Worm (Caenorhabditis elegans): ENCODE results near the gene F47E1.20.

The F47E1.20 gene

ce11 chrX:9028909-9029520 lies 19.7 kb upstream of the F47E1.20 start, which contains the start of gene snf-12:
snf-12 (plus strand) TSS chrX:9029470.
- TF ChIP-seq skn-1 (tag; optimal IDR thresholded peaks at IDR 0.05) (no peak), elt-3 (tag; optimal IDR thresholded peaks at IDR 0.05) (peak in 1 of 6 experiments; percentile 43), snu-23 (GFP tag; optimal IDR thresholded peaks at IDR 0.05) (peak; percentile 26), nhr-237 (tag; optimal IDR thresholded peaks at IDR 0.05) (no peak), nhr-77 (tag; optimal IDR thresholded peaks at IDR 0.05) (no peak), efl-1 (optimal IDR thresholded peaks at IDR 0.05) (no peak), efl-1 (GFP tag; optimal IDR thresholded peaks at IDR 0.05 in 1 of 2) (peak in 1 of 2 experiments; percentile 24), ama-1 (optimal IDR thresholded peaks at IDR 0.05) (no peak), nhr-20 (tag; optimal IDR thresholded peaks at IDR 0.05) (peak; percentile 38), nhr-71 (tag; optimal IDR thresholded peaks at IDR 0.05) (peak; percentile 32), xbp-1 (tag; optimal IDR thresholded peaks at IDR 0.05) (no peak), Y116A8C.19 (tag; optimal IDR thresholded peaks at IDR 0.05; ENCODE audit: borderline replicate concordance) (no peak), fkh-8 (tag; optimal IDR thresholded peaks at IDR 0.05) (no peak), swsn-7 (tag; optimal IDR thresholded peaks at IDR 0.05) (no peak), grh-1 (GFP tag; IDR thresholded peaks at IDR 0.05) (peak; percentile 83), nhr-85 (tag) (peak; percentile 81), snpc-4 (tag; optimal IDR thresholded peaks at IDR 0.05) (no peak), ets-5 (GFP tag; IDR thresholded peaks at IDR 0.05) (no peak), lin-35 (GFP tag; optimal IDR thresholded peaks at IDR 0.05) (peak in 1 of 2 experiments; percentile 12), unc-130 (tag; optimal IDR thresholded peaks at IDR 0.05) (no peak), blmp-1 (tag; optimal IDR thresholded peaks at IDR 0.05) (peak; percentile 64)

ce11 chrX:9034310-9034709 lies 14.4 kb upstream of the F47E1.20 start, which contains the start of gene nep-22:
nep-22 (plus strand) TSS chrX:9034554.
- TF ChIP-seq lin-39 (tag; optimal IDR thresholded peaks at IDR 0.05) (no peak), hpl-2 (GFP tag; optimal IDR thresholded peaks at IDR 0.05) (no peak), elt-2 (tag; optimal IDR thresholded peaks at IDR 0.05) (peak; percentile 70), nhr-28 (tag; optimal IDR thresholded peaks at IDR 0.05) (no peak), lin-35 (GFP tag; optimal IDR thresholded peaks at IDR 0.05) (peak in 1 of 2 experiments; percentile 14), nhr-19 (GFP tag; conservative IDR thresholded peaks at IDR 0.05) (no peak), snu-23 (GFP tag; optimal IDR thresholded peaks at IDR 0.05) (no peak)

ce11 chrX:9035142-9035541 lies 13.6 kb upstream of the F47E1.20 start:
- TF ChIP-seq sox-4 (tag; optimal IDR thresholded peaks at IDR 0.05) (no peak), nhr-71 (tag; optimal IDR thresholded peaks at IDR 0.05) (no peak), tbx-2 (tag; optimal IDR thresholded peaks at IDR 0.05) (no peak), zip-4 (GFP tag; optimal IDR thresholded peaks at IDR 0.05) (no peak), ets-5 (GFP tag; IDR thresholded peaks at IDR 0.05) (no peak), nhr-77 (tag; optimal IDR thresholded peaks at IDR 0.05) (no peak), unc-130 (tag; optimal IDR thresholded peaks at IDR 0.05) (no peak), xbp-1 (tag; optimal IDR thresholded peaks at IDR 0.05) (no peak), elt-2 (tag; optimal IDR thresholded peaks at IDR 0.05) (peak; percentile 50), ceh-88 (GFP tag; IDR thresholded peaks at IDR 0.05) (no peak), nhr-84 (tag; optimal IDR thresholded peaks at IDR 0.05) (no peak), egl-27 (tag; optimal IDR thresholded peaks at IDR 0.05) (no peak), hlh-4 (tag; optimal IDR thresholded peaks at IDR 0.05) (no peak), nhr-47 (tag; optimal IDR thresholded peaks at IDR 0.05) (no peak), efl-1 (optimal IDR thresholded peaks at IDR 0.05) (no peak), efl-1 (GFP tag; optimal IDR thresholded peaks at IDR 0.05 in 1 of 2) (peak in 1 of 2 experiments; percentile 56), efl-3 (GFP tag; optimal IDR thresholded peaks at IDR 0.05) (no peak)

- TF ChIP-seq nhr-90 (tag; optimal IDR thresholded peaks at IDR 0.05; ENCODE audit: poor library complexity): no peak
- TF ChIP-seq rnt-1 (tag; optimal IDR thresholded peaks at IDR 0.05): no peak
- TF ChIP-seq elt-2 (tag; optimal IDR thresholded peaks at IDR 0.05): peak; percentile 52
Observed at ce11 chrX:9036237-9036636, 12.5 kb upstream of the F47E1.20 start.

Measured in whole organism, L1 larva.